Worm (Caenorhabditis elegans): ENCODE results near the gene pps-1.

ce11 chrIV:10148938-10149337 lies 12.9 kb upstream of the pps-1 start, which contains the start of gene pigs-1:
- TF ChIP-seq pha-4 (tag; optimal IDR thresholded peaks at IDR 0.05) = no peak
- TF ChIP-seq tbx-7 (tag; optimal IDR thresholded peaks at IDR 0.05) = no peak
- no peak for TF ChIP-seq dmd-4 (tag; optimal IDR thresholded peaks at IDR 0.05; ENCODE audit: borderline replicate concordance)
- TF ChIP-seq pqm-1 (tag; optimal IDR thresholded peaks at IDR 0.05) = no peak
- TF ChIP-seq npax-4 (tag; optimal IDR thresholded peaks at IDR 0.05) = no peak
- TF ChIP-seq hlh-30 (tag; optimal IDR thresholded peaks at IDR 0.05; ENCODE audit: insufficient read depth) = no peak

All from whole organism, late embryonic.